Worm (Caenorhabditis elegans) whole organism, young adult: ENCODE data around the gene srh-251.
"Not testable (repeated sequence)": the region's sequence is repeated elsewhere in the genome, so short reads cannot be mapped to it uniquely, and the experiment has no call there.

Experiments used
- B0019.2 ChIP-seq: fragments of 200-800 bp; sonication (Bioruptor generic); conservative IDR thresholded peaks from 2 replicates; pipeline ENCODE4 v1.3.6; 2022; ENCODE audit warnings: missing genetic modification reagents, missing genetic modification characterization, missing compliant biosample characterization
- B0261.1 ChIP-seq: sonication (generic microtip); optimal IDR thresholded peaks from 2 replicates; lab custom pipeline; 2016; ENCODE audit warnings: mild to moderate bottlenecking, missing genetic modification characterization, moderate library complexity, missing compliant biosample characterization
- B0336.3 ChIP-seq: fragments of 200-800 bp; sonication (Bioruptor generic); IDR thresholded peaks from 2 replicates; pipeline ENCODE4 v1.3.6; 2022; ENCODE audit warnings: missing genetic modification characterization, missing compliant biosample characterization
- D2030.7 ChIP-seq: fragments of 200-800 bp; sonication (Bioruptor generic); IDR thresholded peaks from 2 replicates; pipeline ENCODE4 v1.3.6; 2022; ENCODE audit warnings: missing genetic modification reagents, missing genetic modification characterization, missing compliant biosample characterization
- F57C9.4 ChIP-seq: sonication (generic microtip); optimal IDR thresholded peaks from 2 replicates; lab custom pipeline; 2017; ENCODE audit warnings: mild to moderate bottlenecking, missing genetic modification characterization, missing compliant biosample characterization
- T07F8.4 ChIP-seq: sonication (generic microtip); optimal IDR thresholded peaks from 2 replicates; lab custom pipeline; 2016; ENCODE audit warnings: mild to moderate bottlenecking, missing genetic modification characterization, moderate library complexity, missing compliant biosample characterization
- Y53G8AR.9 ChIP-seq: fragments of 200-800 bp; sonication (Bioruptor generic); conservative IDR thresholded peaks from 2 replicates; pipeline ENCODE4 v1.3.6; 2022; ENCODE audit warnings: missing genetic modification reagents, missing genetic modification characterization, missing compliant biosample characterization
- ZK185.1 ChIP-seq: sonication (generic microtip); optimal IDR thresholded peaks from 2 replicates; lab custom pipeline; 2016; ENCODE audit warnings: mild to moderate bottlenecking, missing genetic modification characterization, missing compliant biosample characterization; ENCODE audit not compliant: poor library complexity, severe bottlenecking
- bed-1 ChIP-seq: fragments of 200-800 bp; sonication (Bioruptor generic); IDR thresholded peaks from 2 replicates; pipeline ENCODE4 v1.3.6; 2022; ENCODE audit warnings: missing genetic modification reagents, missing genetic modification characterization, missing compliant biosample characterization
- bed-2 ChIP-seq: fragments of 200-800 bp; sonication (Bioruptor generic); IDR thresholded peaks from 2 replicates; pipeline ENCODE4 v1.3.6; 2022; ENCODE audit warnings: missing genetic modification reagents, missing genetic modification characterization, missing compliant biosample characterization
- cebp-1 ChIP-seq, 2 experiments: fragments of 200-800 bp in 1 of 2; sonication (Bioruptor generic) in 1 of 2; sonication (generic microtip) in 1 of 2; IDR thresholded peaks in 1 of 2; optimal IDR thresholded peaks in 1 of 2; 2 replicates each; pipeline versions ENCODE4 v1.3.6 to Lab custom; 2017 to 2022; ENCODE audit warnings: missing compliant biosample characterization in 2 of 2, missing genetic modification characterization in 2 of 2, mild to moderate bottlenecking in 1 of 2, missing genetic modification reagents in 1 of 2, moderate library complexity in 1 of 2
- ceh-91 ChIP-seq: fragments of 200-800 bp; sonication (Bioruptor generic); IDR thresholded peaks from 2 replicates; pipeline ENCODE4 v1.3.6; 2022; ENCODE audit warnings: missing genetic modification reagents, missing genetic modification characterization, missing compliant biosample characterization
- dpff-1 ChIP-seq: sonication (generic microtip); optimal IDR thresholded peaks from 2 replicates; lab custom pipeline; 2017; ENCODE audit warnings: mild to moderate bottlenecking, missing genetic modification characterization, missing compliant biosample characterization
- dpl-1 ChIP-seq: fragments of 150-350 bp; optimal IDR thresholded peaks from 2 replicates; lab custom pipeline; 2014; ENCODE audit warnings: missing biosample characterization, missing genetic modification reagents, missing genetic modification characterization
- hmg-1.2 ChIP-seq: fragments of 200-800 bp; sonication (Bioruptor generic); IDR thresholded peaks from 2 replicates; pipeline ENCODE4 v1.3.6; 2022; ENCODE audit warnings: missing genetic modification reagents, missing genetic modification characterization, missing compliant biosample characterization
- hsf-1 ChIP-seq: fragments of 200-800 bp; sonication (Bioruptor generic); IDR thresholded peaks from 2 replicates; pipeline ENCODE4 v1.3.6; 2022; ENCODE audit warnings: missing genetic modification reagents, missing genetic modification characterization, missing compliant biosample characterization
- let-526 ChIP-seq: fragments of 200-800 bp; sonication (Bioruptor generic); IDR thresholded peaks from 2 replicates; pipeline ENCODE4 v1.3.6; 2022; ENCODE audit warnings: missing genetic modification reagents, missing genetic modification characterization, missing compliant biosample characterization
- lin-26 ChIP-seq: fragments of 200-800 bp; sonication (Bioruptor generic); IDR thresholded peaks from 2 replicates; pipeline ENCODE4 v1.3.6; 2022; ENCODE audit warnings: missing genetic modification reagents, missing genetic modification characterization, missing compliant biosample characterization
- lin-54 ChIP-seq: fragments of 200-800 bp; sonication (Bioruptor generic); optimal IDR thresholded peaks from 2 replicates; lab custom pipeline; 2018; ENCODE audit warnings: mild to moderate bottlenecking, missing genetic modification characterization, missing compliant biosample characterization
- lsl-1 ChIP-seq: fragments of 200-800 bp; sonication (Bioruptor generic); optimal IDR thresholded peaks from 2 replicates; lab custom pipeline; 2018; ENCODE audit warnings: mild to moderate bottlenecking, missing genetic modification characterization, moderate library complexity, missing compliant biosample characterization
- lsy-27 ChIP-seq: sonication (generic microtip); optimal IDR thresholded peaks from 2 replicates; lab custom pipeline; 2017; ENCODE audit warnings: missing genetic modification characterization, mild to moderate bottlenecking, missing compliant biosample characterization, antibody characterized with exemption, missing genotype, borderline replicate concordance; ENCODE audit not compliant: insufficient read depth
- madf-6 ChIP-seq: fragments of 200-800 bp; sonication (Bioruptor generic); IDR thresholded peaks from 2 replicates; pipeline ENCODE4 v1.3.6; 2022; ENCODE audit warnings: missing genetic modification reagents, missing genetic modification characterization, missing compliant biosample characterization
- mcd-1 ChIP-seq: fragments of 200-800 bp; sonication (Bioruptor generic); IDR thresholded peaks from 2 replicates; pipeline ENCODE4 v1.3.6; 2022; ENCODE audit warnings: missing genetic modification reagents, missing genetic modification characterization, missing compliant biosample characterization
- nfya-1 ChIP-seq: sonication (generic microtip); optimal IDR thresholded peaks from 2 replicates; lab custom pipeline; 2017; ENCODE audit warnings: antibody characterized with exemption, missing compliant biosample characterization, missing genetic modification characterization, borderline replicate concordance; ENCODE audit not compliant: insufficient read depth
- nfya-2 ChIP-seq: fragments of 200-800 bp; sonication (Bioruptor generic); IDR thresholded peaks from 2 replicates; pipeline ENCODE4 v1.3.6; 2022; ENCODE audit warnings: missing genetic modification reagents, missing genetic modification characterization, missing compliant biosample characterization
- nhr-179 ChIP-seq: sonication (generic microtip); optimal IDR thresholded peaks from 2 replicates; lab custom pipeline; 2016; ENCODE audit warnings: mild to moderate bottlenecking, missing genetic modification characterization, missing compliant biosample characterization
- nhr-80 ChIP-seq: sonication (generic microtip); optimal IDR thresholded peaks from 2 replicates; lab custom pipeline; 2016; ENCODE audit warnings: missing genetic modification characterization, missing compliant biosample characterization
- pbrm-1 ChIP-seq: fragments of 200-800 bp; sonication (Bioruptor generic); IDR thresholded peaks from 2 replicates; pipeline ENCODE4 v1.3.6; 2022; ENCODE audit warnings: missing genetic modification reagents, missing genetic modification characterization, missing compliant biosample characterization
- rec-8 ChIP-seq, 2 experiments: sonication (generic microtip); optimal IDR thresholded peaks; 2 replicates each; lab custom pipeline; 2016; ENCODE audit warnings: mild to moderate bottlenecking in 2 of 2, missing genetic modification characterization in 2 of 2, missing genetic modification reagents in 2 of 2, missing genotype in 2 of 2, missing biosample characterization in 1 of 2, missing compliant biosample characterization in 1 of 2, moderate library complexity in 1 of 2
- rpc-1 ChIP-seq, 2 experiments: fragments of 150-350 bp in 1 of 2; sonication (generic microtip) in 1 of 2; optimal IDR thresholded peaks; 2 replicates each; lab custom pipeline; 2014 to 2018; ENCODE audit warnings: missing biosample characterization in 1 of 2, missing genetic modification characterization in 1 of 2, missing genetic modification reagents in 1 of 2, missing genotype in 1 of 2
- snpc-1.1 ChIP-seq: sonication (generic microtip); optimal IDR thresholded peaks from 2 replicates; lab custom pipeline; 2017; ENCODE audit warnings: missing genetic modification characterization, mild to moderate bottlenecking, missing compliant biosample characterization, antibody characterized with exemption, moderate library complexity, missing genotype, missing genetic modification reagents; ENCODE audit not compliant: insufficient read depth
- tbp1 ChIP-seq: fragments of 200-800 bp; sonication (Bioruptor generic); optimal IDR thresholded peaks from 2 replicates; lab custom pipeline; 2018; ENCODE audit warnings: mild to moderate bottlenecking, missing genetic modification characterization, missing compliant biosample characterization
- ztf-18 ChIP-seq: sonication (generic microtip); optimal IDR thresholded peaks from 2 replicates; lab custom pipeline; 2016; ENCODE audit warnings: missing genotype, mild to moderate bottlenecking, missing genetic modification characterization, missing compliant biosample characterization
- ztf-22 ChIP-seq: fragments of 200-800 bp; sonication (Bioruptor generic); optimal IDR thresholded peaks from 2 replicates; lab custom pipeline; 2018; ENCODE audit warnings: mild to moderate bottlenecking, missing genetic modification characterization, moderate library complexity, missing compliant biosample characterization
- ztf-26 ChIP-seq: sonication (generic microtip); optimal IDR thresholded peaks from 2 replicates; lab custom pipeline; 2017; ENCODE audit warnings: missing genetic modification characterization, missing compliant biosample characterization
- ztf-28 ChIP-seq: fragments of 200-800 bp; sonication (Bioruptor generic); IDR thresholded peaks from 2 replicates; pipeline ENCODE4 v1.3.6; 2022; ENCODE audit warnings: missing genetic modification reagents, missing genetic modification characterization, missing compliant biosample characterization
- ztf-3 ChIP-seq: fragments of 200-800 bp; sonication (Bioruptor generic); optimal IDR thresholded peaks from 2 replicates; lab custom pipeline; 2018; ENCODE audit warnings: mild to moderate bottlenecking, missing genetic modification characterization, missing compliant biosample characterization
- ztf-6 ChIP-seq: fragments of 200-800 bp; sonication (Bioruptor generic); IDR thresholded peaks from 2 replicates; pipeline ENCODE4 v1.3.6; 2022; ENCODE audit warnings: missing genetic modification reagents, missing genetic modification characterization, missing compliant biosample characterization

The srh-251 gene

DNA sequence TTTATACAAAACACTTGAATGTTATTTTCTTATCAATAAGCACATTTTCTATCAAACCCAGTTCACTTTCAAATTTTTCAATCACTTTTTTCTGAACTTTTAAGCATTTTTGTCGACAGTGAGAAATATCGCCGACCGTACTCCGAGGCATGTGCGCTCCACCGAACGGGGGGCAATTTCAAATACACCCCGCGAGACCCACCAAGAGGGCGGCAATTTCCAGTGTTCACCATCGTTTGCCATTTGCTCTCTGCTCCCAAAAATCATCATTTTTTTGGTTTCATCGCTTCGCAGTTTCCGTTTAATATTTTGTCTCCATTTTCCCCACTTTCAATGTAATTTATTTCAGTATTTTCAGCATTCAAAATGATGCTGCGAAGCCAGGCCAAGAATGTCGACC, 15.6 kb upstream of the srh-251 start, which contains the start of gene cyb-3 (continued):
- TF ChIP-seq ZK185.1 (tag; lab: Kevin White, UChicago) (no peak), bed-2 (no peak), ceh-91 (GFP tag; lab: Robert Waterston, UW) (peak; percentile 91), pbrm-1 (GFP tag; lab: Robert Waterston, UW) (peak; percentile 28; the same call in 1 of the 2 replicates), lin-26 (GFP tag; lab: Robert Waterston, UW) (no peak), lsy-27 (tag; lab: Kevin White, UChicago) (no peak), nfya-1 (no peak)

DNA sequence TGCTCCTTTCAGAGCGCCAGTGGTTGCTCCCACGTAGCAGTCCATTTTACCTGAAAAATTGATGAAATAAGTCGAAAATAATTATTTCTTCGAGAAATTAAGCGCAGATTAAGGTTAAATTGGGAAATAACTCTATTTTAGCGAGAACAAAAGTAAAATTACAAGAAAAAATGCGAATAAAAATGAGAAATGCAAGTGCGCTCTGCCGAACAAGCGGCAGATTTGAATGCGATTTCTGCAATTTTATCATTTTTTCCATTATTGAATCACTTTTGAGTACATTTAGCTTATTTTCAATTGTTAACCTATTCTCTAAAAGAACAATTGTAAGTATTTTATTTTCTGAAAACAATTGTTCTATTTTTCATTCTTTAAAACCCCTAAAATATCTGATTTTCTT, 15.2 kb upstream of the srh-251 start, which contains the start of gene T06E6.1:
T06E6.1 (minus strand) TSS at position 56 of the 400 bp plus-strand sequence.
- peak; percentile 10 for TF ChIP-seq lin-54 (GFP tag; lab: Kevin White, UChicago)
- no peak for TF ChIP-seq ztf-26 (tag; lab: Kevin White, UChicago)

- TF ChIP-seq dpff-1 (tag; lab: Kevin White, UChicago) (no peak), hmg-1.2 (GFP tag; lab: Robert Waterston, UW) (0 out of 2 replicates have a peak, but pooled peaks have one; percentile 12), ztf-6 (GFP tag; lab: Robert Waterston, UW) (no peak), ztf-18 (peak; percentile 73), dpl-1 (GFP tag; lab: Kevin White, UChicago) (no peak), ztf-3 (no peak), madf-6 (GFP tag; lab: Robert Waterston, UW) (peak; percentile 11; the same call in 1 of the 2 replicates), mcd-1 (GFP tag; lab: Robert Waterston, UW) (peak; percentile 45; the same call in 1 of the 2 replicates), lsl-1 (peak; percentile 62)
Observed at ce11 chrV:15392064-15392463, 12.3 kb upstream of the srh-251 start.

DNA sequence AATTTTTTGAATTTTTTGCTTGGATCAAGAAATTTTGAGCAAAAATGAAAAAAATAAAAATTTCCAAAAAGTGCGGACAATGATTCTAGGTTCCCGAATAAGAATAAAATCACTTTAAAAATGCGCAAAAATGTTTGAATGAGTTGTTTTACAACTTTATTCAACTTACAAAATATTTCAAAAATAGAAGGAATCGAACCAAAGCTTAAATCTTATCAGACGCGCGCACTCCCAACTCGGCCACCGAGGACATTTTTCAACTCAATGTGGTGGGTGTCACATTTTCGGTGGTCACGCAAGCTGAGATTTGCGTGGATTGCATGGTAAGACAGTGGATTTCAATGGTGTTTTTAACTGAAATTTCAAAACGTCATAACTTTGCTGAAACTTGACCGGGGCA, 10.9 kb upstream of the srh-251 start:
- TF ChIP-seq B0261.1 (tag; lab: Kevin White, UChicago) (peak; percentile 50), rpc-1 (tag; optimal IDR thresholded peaks at IDR 0.05; lab: Kevin White, UChicago) (peak; percentile 42), tbp1 (GFP tag; lab: Kevin White, UChicago) (peak; percentile 76)
- not testable (repeated sequence) for TF ChIP-seq rpc-1 (optimal IDR thresholded peaks at IDR 0.05; lab: Kevin White, UChicago)

ce11 chrV:15388820-15389384, 9.2 kb upstream of the srh-251 start, which contains the start of gene srh-170:
Gene srh-170 (minus strand): TSS chrV:15388870.
- no peak for TF ChIP-seq hmg-1.2 (GFP tag; lab: Robert Waterston, UW)
- TF ChIP-seq nfya-2: no peak
- 0 out of 2 replicates have a peak, but pooled peaks have one; percentile 30 for TF ChIP-seq hsf-1 (GFP tag; lab: Robert Waterston, UW)
- no peak for TF ChIP-seq cebp-1 (GFP tag; IDR thresholded peaks at IDR 0.05; lab: Robert Waterston, UW)
- no peak for TF ChIP-seq cebp-1 (tag; optimal IDR thresholded peaks at IDR 0.05; lab: Kevin White, UChicago)
- no peak for TF ChIP-seq nhr-179 (tag; lab: Kevin White, UChicago)
- peak; percentile 57 for TF ChIP-seq madf-6 (GFP tag; lab: Robert Waterston, UW)
- TF ChIP-seq ztf-28 (GFP tag; lab: Robert Waterston, UW): 0 out of 2 replicates have a peak, but pooled peaks have one; percentile 30
- no peak for TF ChIP-seq D2030.7 (GFP tag; lab: Robert Waterston, UW)
- no peak for TF ChIP-seq tbp1 (GFP tag; lab: Kevin White, UChicago)
- TF ChIP-seq pbrm-1 (GFP tag; lab: Robert Waterston, UW): no peak
- no peak for TF ChIP-seq let-526 (GFP tag; lab: Robert Waterston, UW)
- TF ChIP-seq lin-26 (GFP tag; lab: Robert Waterston, UW): no peak
- no peak for TF ChIP-seq ztf-3
- no peak for TF ChIP-seq bed-1
- no peak for TF ChIP-seq rec-8 (tag; optimal IDR thresholded peaks at IDR 0.05; lab: Kevin White, UChicago)
- peak; percentile 74 for TF ChIP-seq mcd-1 (GFP tag; lab: Robert Waterston, UW)
- TF ChIP-seq nhr-80 (tag; lab: Kevin White, UChicago): no peak
- no peak for TF ChIP-seq T07F8.4 (tag; lab: Kevin White, UChicago)
- no peak for TF ChIP-seq snpc-1.1 (tag; lab: Kevin White, UChicago)
- TF ChIP-seq ceh-91 (GFP tag; lab: Robert Waterston, UW): no peak
- TF ChIP-seq B0336.3 (GFP tag; lab: Robert Waterston, UW): no peak
- no peak for TF ChIP-seq F57C9.4 (tag; lab: Kevin White, UChicago)
- no peak for TF ChIP-seq Y53G8AR.9 (GFP tag; lab: Robert Waterston, UW)
- TF ChIP-seq ztf-22: no peak
- TF ChIP-seq B0019.2 (GFP tag; lab: Robert Waterston, UW): no peak
